Worm (Caenorhabditis elegans): ENCODE results near the gene algn-6.

algn-6 gene

ce11 chrII:8071012-8071625 lies 31.5 kb downstream of the algn-6 start:
- no peak for TF ChIP-seq R02D3.7 (tag; optimal IDR thresholded peaks at IDR 0.05)
- no peak for TF ChIP-seq eor-1 (tag; optimal IDR thresholded peaks at IDR 0.05)
- no peak for TF ChIP-seq nhr-28 (tag; optimal IDR thresholded peaks at IDR 0.05)
- TF ChIP-seq ceh-82 (tag; optimal IDR thresholded peaks at IDR 0.05) = no peak
- no peak for TF ChIP-seq nhr-12 (tag; optimal IDR thresholded peaks at IDR 0.05)
- TF ChIP-seq pqm-1 (tag; optimal IDR thresholded peaks at IDR 0.05) = peak; percentile 32
- TF ChIP-seq fkh-2 (tag; optimal IDR thresholded peaks at IDR 0.05) = no peak
- TF ChIP-seq nhr-76 (tag; optimal IDR thresholded peaks at IDR 0.05) = no peak
- TF ChIP-seq nhr-23 (tag; optimal IDR thresholded peaks at IDR 0.05) = peak; percentile 7
- TF ChIP-seq unc-39 (tag; optimal IDR thresholded peaks at IDR 0.05) = no peak
- no peak for TF ChIP-seq nhr-11 (tag; optimal IDR thresholded peaks at IDR 0.05)
- no peak for TF ChIP-seq ceh-9 (tag; optimal IDR thresholded peaks at IDR 0.05)
- no peak for TF ChIP-seq unc-62 (GFP tag; optimal IDR thresholded peaks at IDR 0.05)
- no peak for TF ChIP-seq aly-2 (tag; optimal IDR thresholded peaks at IDR 0.05)
- no peak for TF ChIP-seq ama-1 (optimal IDR thresholded peaks at IDR 0.05)
- no peak for TF ChIP-seq ceh-28 (tag; optimal IDR thresholded peaks at IDR 0.05)
- TF ChIP-seq ceh-16 (tag; optimal IDR thresholded peaks at IDR 0.05) = no peak
- TF ChIP-seq nhr-43 (tag; optimal IDR thresholded peaks at IDR 0.05; ENCODE audit: poor library complexity, severe bottlenecking) = peak; percentile 38
- TF ChIP-seq elt-2 (tag; optimal IDR thresholded peaks at IDR 0.05) = peak; percentile 72
- no peak for TF ChIP-seq lin-39 (tag; optimal IDR thresholded peaks at IDR 0.05)
- TF ChIP-seq egl-5 (tag; optimal IDR thresholded peaks at IDR 0.05) = no peak
- TF ChIP-seq elt-1 (tag; optimal IDR thresholded peaks at IDR 0.05) = no peak

ce11 chrII:8071801-8072544 lies 32.4 kb downstream of the algn-6 start:
- TF ChIP-seq nhr-28 (tag; optimal IDR thresholded peaks at IDR 0.05) (no peak), nhr-23 (tag; optimal IDR thresholded peaks at IDR 0.05) (no peak), daf-12 (tag; optimal IDR thresholded peaks at IDR 0.05) (no peak), ztf-4 (tag; optimal IDR thresholded peaks at IDR 0.05) (no peak), egl-27 (tag; optimal IDR thresholded peaks at IDR 0.05) (peak; percentile 22), nfya-1 (tag; optimal IDR thresholded peaks at IDR 0.05; ENCODE audit: insufficient read depth) (peak; percentile 55), aly-2 (tag; optimal IDR thresholded peaks at IDR 0.05) (no peak), pha-4 (tag; optimal IDR thresholded peaks at IDR 0.05) (peak; percentile 69), nhr-67 (tag; optimal IDR thresholded peaks at IDR 0.05) (no peak), lin-39 (tag; optimal IDR thresholded peaks at IDR 0.05) (peak; percentile 36), egl-5 (tag; optimal IDR thresholded peaks at IDR 0.05) (no peak), lin-15B (tag; optimal IDR thresholded peaks at IDR 0.05) (peak; percentile 20), jun-1 (tag; optimal IDR thresholded peaks at IDR 0.05) (no peak), nhr-43 (tag; optimal IDR thresholded peaks at IDR 0.05; ENCODE audit: poor library complexity, severe bottlenecking) (peak; percentile 56), zag-1 (tag; optimal IDR thresholded peaks at IDR 0.05) (no peak), ztf-11 (tag; optimal IDR thresholded peaks at IDR 0.05) (no peak), nhr-11 (tag; optimal IDR thresholded peaks at IDR 0.05) (peak; percentile 57), ama-1 (optimal IDR thresholded peaks at IDR 0.05) (no peak), hmg-11 (tag; optimal IDR thresholded peaks at IDR 0.05) (peak; percentile 52), fkh-10 (GFP tag; optimal IDR thresholded peaks at IDR 0.05) (peak; percentile 8), mdl-1 (tag; optimal IDR thresholded peaks at IDR 0.05) (peak; percentile 55), tbx-2 (tag; optimal IDR thresholded peaks at IDR 0.05) (peak; percentile 1), nhr-25 (tag; optimal IDR thresholded peaks at IDR 0.05) (peak; percentile 35), unc-62 (GFP tag; optimal IDR thresholded peaks at IDR 0.05) (peak; percentile 69)

- TF ChIP-seq elt-1 (tag; optimal IDR thresholded peaks at IDR 0.05) (no peak), ceh-16 (tag; optimal IDR thresholded peaks at IDR 0.05) (no peak), elt-3 (tag; optimal IDR thresholded peaks at IDR 0.05) (no peak), nhr-25 (tag; optimal IDR thresholded peaks at IDR 0.05) (no peak), aly-2 (tag; optimal IDR thresholded peaks at IDR 0.05) (no peak), nhr-76 (tag; optimal IDR thresholded peaks at IDR 0.05) (no peak), elt-2 (tag; optimal IDR thresholded peaks at IDR 0.05) (peak; percentile 82), eor-1 (tag; optimal IDR thresholded peaks at IDR 0.05) (no peak), jun-1 (tag; optimal IDR thresholded peaks at IDR 0.05) (no peak), ztf-11 (tag; optimal IDR thresholded peaks at IDR 0.05) (no peak), unc-39 (tag; optimal IDR thresholded peaks at IDR 0.05) (no peak), nhr-67 (tag; optimal IDR thresholded peaks at IDR 0.05) (no peak), nhr-11 (tag; optimal IDR thresholded peaks at IDR 0.05) (no peak), pqm-1 (tag; optimal IDR thresholded peaks at IDR 0.05) (peak; percentile 32), nhr-28 (tag; optimal IDR thresholded peaks at IDR 0.05) (no peak), egl-27 (tag; optimal IDR thresholded peaks at IDR 0.05) (no peak)
Observed at ce11 chrII:8073222-8073621, 33.6 kb downstream of the algn-6 start, which contains the start of gene gpcp-2. gpcp-2 (minus strand) TSS chrII:8073374.

All from whole organism, L3 larva.